Worm (Caenorhabditis elegans) whole organism, L4/young adult: ENCODE results near the gene pms-2.

Experiments used
- W03F9.2 ChIP-seq: fragments of 150-350 bp; optimal IDR thresholded peaks from 2 replicates; lab custom pipeline; 2014; ENCODE audit warnings: missing biosample characterization, missing genetic modification characterization
- dao-5 ChIP-seq: sonication (generic microtip); optimal IDR thresholded peaks from 2 replicates; lab custom pipeline; 2016; ENCODE audit warnings: missing genotype, missing genetic modification characterization, moderate library complexity, missing compliant biosample characterization
- him-1 ChIP-seq: sonication (generic microtip); optimal IDR thresholded peaks from 2 replicates; lab custom pipeline; 2016; ENCODE audit warnings: missing genotype, missing genetic modification reagents, missing genetic modification characterization, missing compliant biosample characterization

pms-2 gene

ce11 chrV:11570169-11570651, at the start of gene pms-2, which contains the start of gene nhr-101:
Gene pms-2, minus strand, starts transcription at chrV:11570601.
Gene nhr-101, plus strand, starts transcription at chrV:11570476.
- TF ChIP-seq dao-5 (tag; lab: Kevin White, UChicago) (no peak), him-1 (tag; lab: Kevin White, UChicago) (no peak), W03F9.2 (tag; lab: Kevin White, UChicago) (no peak)

DNA sequence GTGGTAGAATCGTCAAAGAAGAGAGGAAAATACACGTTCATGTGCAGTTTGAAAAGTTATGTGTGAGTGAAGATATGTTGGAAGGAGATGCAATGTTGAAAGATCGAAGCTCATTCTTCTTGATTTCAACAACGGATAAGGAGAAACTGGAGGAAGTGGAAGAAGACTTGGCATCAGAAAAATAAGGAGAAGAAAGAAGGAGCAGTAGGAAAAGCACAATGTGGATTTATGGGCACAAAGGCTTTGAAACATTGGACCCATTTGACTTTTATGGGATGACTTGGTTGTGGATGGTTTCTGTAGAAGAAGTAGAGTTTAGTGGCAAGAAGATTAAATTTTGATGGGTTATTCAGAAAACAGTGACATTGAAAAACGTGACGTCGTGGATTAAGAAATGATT, 49.7 kb upstream of the pms-2 start:
- TF ChIP-seq W03F9.2 (tag; lab: Kevin White, UChicago) (no peak), dao-5 (tag; lab: Kevin White, UChicago) (no peak), him-1 (tag; lab: Kevin White, UChicago) (no peak)

ce11 chrV:11618173-11618572, 47.8 kb upstream of the pms-2 start, which contains the start of gene glb-15:
Gene glb-15, minus strand, starts transcription at chrV:11618273.
- TF ChIP-seq W03F9.2 (tag; lab: Kevin White, UChicago) (no peak), him-1 (tag; lab: Kevin White, UChicago) (no peak), dao-5 (tag; lab: Kevin White, UChicago) (no peak)

ce11 chrV:11616813-11617212, 46.4 kb upstream of the pms-2 start:
- no peak for TF ChIP-seq him-1 (tag; lab: Kevin White, UChicago)
- TF ChIP-seq W03F9.2 (tag; lab: Kevin White, UChicago): no peak
- no peak for TF ChIP-seq dao-5 (tag; lab: Kevin White, UChicago)

ce11 chrV:11615948-11616681, 45.7 kb upstream of the pms-2 start, which contains the start of gene nlp-24:
Gene nlp-24, plus strand, starts transcription at chrV:11616376.
- TF ChIP-seq W03F9.2 (tag; lab: Kevin White, UChicago) (no peak), him-1 (tag; lab: Kevin White, UChicago) (no peak), dao-5 (tag; lab: Kevin White, UChicago) (no peak)

- no peak for TF ChIP-seq him-1 (tag; lab: Kevin White, UChicago)
- no peak for TF ChIP-seq dao-5 (tag; lab: Kevin White, UChicago)
- TF ChIP-seq W03F9.2 (tag; lab: Kevin White, UChicago): no peak
These were observed 44.5 kb upstream of the pms-2 start for ce11 chrV:11614805-11615497.

DNA sequence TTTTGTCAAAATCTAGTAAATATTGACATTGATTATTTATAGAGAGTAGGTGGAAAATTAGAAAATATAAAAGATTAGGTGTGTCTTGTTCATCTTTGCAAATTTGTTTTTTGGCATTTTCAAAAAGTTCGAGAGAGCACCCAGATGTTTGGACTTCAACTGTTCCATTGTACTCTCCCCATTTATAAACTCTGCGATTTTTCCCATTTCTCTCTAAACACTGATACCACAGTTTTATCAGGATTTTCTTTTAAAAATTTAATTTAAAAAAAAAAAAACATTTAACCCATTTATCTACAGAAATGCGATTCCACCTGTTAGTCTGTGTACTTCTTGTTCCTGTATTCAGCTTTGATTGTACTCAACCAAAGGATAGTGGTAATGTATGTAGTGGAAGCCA, 42.6 kb upstream of the pms-2 start, which contains the start of gene tag-290:
Gene tag-290 (plus strand): TSS at position 301 of the 400 bp plus-strand sequence.
- no peak for TF ChIP-seq W03F9.2 (tag; lab: Kevin White, UChicago)
- no peak for TF ChIP-seq him-1 (tag; lab: Kevin White, UChicago)
- no peak for TF ChIP-seq dao-5 (tag; lab: Kevin White, UChicago)

DNA sequence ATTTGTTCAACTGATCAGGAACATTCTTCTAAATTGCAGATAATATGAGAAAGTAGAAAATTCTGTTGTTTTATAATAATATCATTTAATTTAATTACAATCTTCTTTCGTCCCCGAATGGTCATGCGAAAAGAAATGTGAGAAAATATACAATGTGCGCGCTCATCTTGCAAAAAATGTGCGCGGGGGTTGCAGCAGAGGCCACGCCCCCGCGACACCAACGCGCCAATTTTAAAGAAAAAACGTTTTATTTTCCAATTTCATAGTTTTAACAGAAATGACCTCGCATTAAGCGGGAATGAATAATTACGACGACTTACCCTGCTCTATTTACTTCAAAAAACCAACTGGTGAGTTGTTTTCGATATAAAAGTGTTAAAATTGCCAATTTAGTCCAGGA, 40.1 kb upstream of the pms-2 start, which contains the start of gene sas-5:
Gene sas-5 (plus strand): TSS at position 257 of the 400 bp plus-strand sequence.
- TF ChIP-seq him-1 (tag; lab: Kevin White, UChicago) (no peak), W03F9.2 (tag; lab: Kevin White, UChicago) (peak; percentile 34)

ce11 chrV:11610049-11610448, 39.6 kb upstream of the pms-2 start, which contains the start of gene piit-1:
Gene piit-1, minus strand, starts transcription at chrV:11610149.
- no peak for TF ChIP-seq him-1 (tag; lab: Kevin White, UChicago)
- TF ChIP-seq dao-5 (tag; lab: Kevin White, UChicago): no peak
- no peak for TF ChIP-seq W03F9.2 (tag; lab: Kevin White, UChicago)

DNA sequence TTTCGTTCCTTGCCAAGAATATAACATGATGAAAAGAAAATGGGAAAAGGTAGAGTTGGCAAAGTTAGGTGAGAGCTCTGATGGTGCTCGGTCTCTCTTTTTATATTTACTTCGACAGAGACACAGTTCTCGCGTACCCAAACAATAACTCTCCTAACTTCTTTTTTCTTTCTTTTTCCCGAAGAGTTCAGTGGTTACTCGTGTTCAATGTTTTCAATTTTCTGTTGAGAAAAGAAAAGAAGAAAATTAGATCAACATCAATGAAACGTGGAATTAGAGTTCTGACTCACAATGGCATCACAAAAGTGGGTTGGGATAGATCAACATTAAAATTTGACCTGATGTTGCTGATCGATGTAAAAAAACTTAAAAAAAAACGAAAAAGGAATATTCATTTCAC, 36.0 kb upstream of the pms-2 start, which contains the start of gene idpp-16:
Gene idpp-16 (minus strand): TSS at position 101 of the 400 bp plus-strand sequence.
- no peak for TF ChIP-seq dao-5 (tag; lab: Kevin White, UChicago)
- TF ChIP-seq W03F9.2 (tag; lab: Kevin White, UChicago): no peak
- no peak for TF ChIP-seq him-1 (tag; lab: Kevin White, UChicago)

ce11 chrV:11605227-11605626, 34.8 kb upstream of the pms-2 start:
- TF ChIP-seq W03F9.2 (tag; lab: Kevin White, UChicago): no peak
- no peak for TF ChIP-seq him-1 (tag; lab: Kevin White, UChicago)
- no peak for TF ChIP-seq dao-5 (tag; lab: Kevin White, UChicago)

DNA sequence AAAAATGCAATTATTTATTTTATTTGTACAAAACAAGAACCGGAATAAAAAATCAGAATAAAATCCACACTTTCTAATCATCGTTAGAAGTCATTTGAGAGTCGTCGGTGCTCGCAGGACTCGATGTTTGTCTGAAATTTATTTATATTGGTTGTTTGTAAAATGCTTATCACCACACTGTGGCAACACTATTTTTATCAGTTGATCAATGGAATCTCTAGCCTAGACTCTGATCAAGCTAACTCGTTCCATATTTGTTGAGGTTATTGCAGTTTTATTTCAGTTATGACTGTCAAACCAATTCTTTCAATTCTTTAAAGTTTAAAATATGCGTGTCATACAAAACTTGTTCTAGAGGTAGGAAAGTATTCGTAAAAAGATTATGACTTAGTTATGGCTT, 34.1 kb upstream of the pms-2 start, which contains the start of gene dhs-20:
Gene dhs-20 (minus strand): TSS at position 80 of the 400 bp plus-strand sequence.
- TF ChIP-seq dao-5 (tag; lab: Kevin White, UChicago): no peak
- no peak for TF ChIP-seq W03F9.2 (tag; lab: Kevin White, UChicago)
- no peak for TF ChIP-seq him-1 (tag; lab: Kevin White, UChicago)

DNA sequence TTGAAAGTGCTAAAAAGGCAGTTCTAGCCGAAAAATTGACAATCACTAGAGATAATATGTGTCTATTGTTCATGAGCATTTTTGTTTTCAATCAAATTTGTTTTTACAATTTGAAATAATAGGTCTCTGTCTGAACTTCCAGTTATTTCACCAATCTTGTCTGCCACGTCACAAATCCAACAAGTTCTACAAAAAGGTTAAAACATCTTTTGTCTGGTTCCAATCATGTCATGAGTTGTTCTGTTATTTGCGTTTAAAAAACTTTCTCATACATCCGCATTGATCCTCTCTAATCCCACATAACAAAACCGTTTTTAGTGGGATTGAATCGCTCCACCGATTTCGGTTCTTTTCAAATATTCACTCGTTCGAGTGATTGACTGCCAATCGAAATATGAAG, 30.4 kb upstream of the pms-2 start, which contains the start of gene F35B12.9:
Gene F35B12.9 (plus strand): TSS at position 372 of the 400 bp plus-strand sequence.
- no peak for TF ChIP-seq W03F9.2 (tag; lab: Kevin White, UChicago)
- no peak for TF ChIP-seq dao-5 (tag; lab: Kevin White, UChicago)
- TF ChIP-seq him-1 (tag; lab: Kevin White, UChicago): no peak
